Fruit fly (Drosophila melanogaster): Measurements from ENCODE around the gene CG32219.

CG32219 gene

DNA sequence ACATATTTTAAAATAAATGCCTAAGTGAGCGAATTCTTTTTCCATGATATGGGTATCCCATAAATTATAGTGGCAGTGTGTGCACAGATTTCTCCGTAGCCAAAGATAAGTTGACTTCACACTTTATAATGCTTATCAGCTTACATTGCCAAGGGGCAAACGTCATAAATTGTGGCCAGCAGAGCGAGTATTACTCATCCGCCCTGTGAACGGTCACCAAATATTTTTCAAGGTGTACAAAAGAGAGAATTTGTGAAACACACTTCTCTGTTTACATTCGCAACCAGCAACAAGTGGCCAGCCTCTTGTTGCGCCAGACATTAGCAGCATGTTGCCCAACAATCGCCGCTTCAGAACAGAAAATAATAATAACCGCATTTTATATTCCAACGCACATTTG lies 18.0 kb downstream of the CG32219 start (continued):
- TF ChIP-seq ftz-f1 (GFP tag; optimal IDR thresholded peaks at IDR 0.05) (no peak), Vsx1 (GFP tag; optimal IDR thresholded peaks at IDR 0.05) (peak; percentile 59), CG6765 (GFP tag; optimal IDR thresholded peaks at IDR 0.05) (peak; percentile 3), CG10565 (GFP tag; optimal IDR thresholded peaks at IDR 0.05) (no peak), CG2875 (GFP tag; optimal IDR thresholded peaks at IDR 0.05) (peak; percentile 26), ac (GFP tag; optimal IDR thresholded peaks at IDR 0.05) (no peak), CG10321 (GFP tag; IDR thresholded peaks at IDR 0.05) (no peak), CG7357 (GFP tag; IDR thresholded peaks at IDR 0.05) (no peak), CG32767 (GFP tag; IDR thresholded peaks at IDR 0.05) (no peak), tap (tag; optimal IDR thresholded peaks at IDR 0.05) (no peak), Ravus (GFP tag; IDR thresholded peaks at IDR 0.05) (no peak), ERR (GFP tag; optimal IDR thresholded peaks at IDR 0.05) (no peak), CG5953 (GFP tag; IDR thresholded peaks at IDR 0.05) (no peak), unpg (GFP tag; optimal IDR thresholded peaks at IDR 0.05) (peak; percentile 49), nerfin-2 (GFP tag; IDR thresholded peaks at IDR 0.05; ENCODE audit: partially characterized antibody) (no peak), zf30C (GFP tag; optimal IDR thresholded peaks at IDR 0.05) (peak; percentile 70), Dek (tag; optimal IDR thresholded peaks at IDR 0.05) (no peak), CG6175 (GFP tag; IDR thresholded peaks at IDR 0.05) (peak; percentile 66; the same call in 1 of the 3 replicates), CG1647 (GFP tag; optimal IDR thresholded peaks at IDR 0.05) (no peak), CrebB (tag; optimal IDR thresholded peaks at IDR 0.05) (peak; percentile 64), CG1024 (GFP tag; IDR thresholded peaks at IDR 0.05) (no peak), CG2712 (tag; optimal IDR thresholded peaks at IDR 0.05) (peak; percentile 2), Sox102F (GFP tag; optimal IDR thresholded peaks at IDR 0.05) (no peak), lbe (GFP tag; optimal IDR thresholded peaks at IDR 0.05) (no peak), CG5180 (GFP tag; optimal IDR thresholded peaks at IDR 0.05) (peak; percentile 33), CG34224 (GFP tag; IDR thresholded peaks at IDR 0.05; ENCODE audit: partially characterized antibody) (no peak), CHES-1-like (GFP tag; optimal IDR thresholded peaks at IDR 0.05) (peak; percentile 2), fd64A (GFP tag; optimal IDR thresholded peaks at IDR 0.05) (peak; percentile 37), B-H1 (GFP tag; IDR thresholded peaks at IDR 0.05) (no peak; the same call in 2 of the 3 replicates), fd3F (GFP tag; optimal IDR thresholded peaks at IDR 0.05) (peak; percentile 5), Sox100B (GFP tag; optimal IDR thresholded peaks at IDR 0.05) (peak; percentile 17), sqz (GFP tag; optimal IDR thresholded peaks at IDR 0.05) (no peak), CG30020 (tag; optimal IDR thresholded peaks at IDR 0.05) (no peak), Mad (GFP tag; optimal IDR thresholded peaks at IDR 0.05) (no peak), maf-S (GFP tag; optimal IDR thresholded peaks at IDR 0.05) (no peak), CG12104 (GFP tag; optimal IDR thresholded peaks at IDR 0.05) (no peak), Drgx (GFP tag; IDR thresholded peaks at IDR 0.05) (0 out of 2 replicates have a peak, but pooled peaks have one; percentile 16), nau (GFP tag; optimal IDR thresholded peaks at IDR 0.05) (peak; percentile 55), Scr (GFP tag; IDR thresholded peaks at IDR 0.05; ENCODE audit: partially characterized antibody) (no peak), ems (GFP tag; optimal IDR thresholded peaks at IDR 0.05) (peak; percentile 24), luna (GFP tag; optimal IDR thresholded peaks at IDR 0.05) (peak; percentile 31), amos (GFP tag; IDR thresholded peaks at IDR 0.05; ENCODE audit: partially characterized antibody) (no peak), kah (GFP tag; optimal IDR thresholded peaks at IDR 0.05) (peak; percentile 29), dati (GFP tag; IDR thresholded peaks at IDR 0.05) (no peak), CG4282 (GFP tag; optimal IDR thresholded peaks at IDR 0.05) (no peak), Mes4 (GFP tag; optimal IDR thresholded peaks at IDR 0.05) (no peak), Ptx1 (GFP tag; IDR thresholded peaks at IDR 0.05) (no peak), Med (GFP tag) (peak; percentile 89), CG10654 (GFP tag; optimal IDR thresholded peaks at IDR 0.05) (no peak), Side (GFP tag; optimal IDR thresholded peaks at IDR 0.05) (peak; percentile 61), Spps (tag; optimal IDR thresholded peaks at IDR 0.05) (no peak)

Measured in whole organism, embryonic.